Fruit fly (Drosophila melanogaster) whole organism, embryonic: ENCODE data around the gene Sf3a2.

Source experiments
- CG2875 ChIP-seq: fragments of 200-800 bp; sonication (Bioruptor generic); optimal IDR thresholded peaks from 2 replicates; lab custom pipeline; 2017; ENCODE audit warnings: missing biosample characterization, mild to moderate bottlenecking, missing genetic modification characterization, missing genetic modification reagents
- E2f2 ChIP-seq: fragments of 200-800 bp; sonication (Bioruptor generic); IDR thresholded peaks from 2 replicates; pipeline ENCODE4 v1.3.6; 2022; ENCODE audit warnings: missing biosample characterization, missing genetic modification characterization
- Gsc ChIP-seq: fragments of 200-800 bp; sonication (Bioruptor generic); IDR thresholded peaks from 2 replicates; pipeline ENCODE4 v1.3.6; 2022; ENCODE audit warnings: missing biosample characterization, missing genetic modification characterization
- Hr51 ChIP-seq, 2 experiments: fragments of 200-800 bp; sonication (Bioruptor generic); optimal IDR thresholded peaks; 2 replicates in 1 of 2; 3 replicates in 1 of 2; lab custom pipeline; 2016 to 2018; ENCODE audit warnings: missing biosample characterization in 2 of 2, missing genetic modification characterization in 2 of 2, mild to moderate bottlenecking in 1 of 2, moderate library complexity in 1 of 2
- fd102C ChIP-seq: fragments of 200-800 bp; sonication (Bioruptor generic); optimal IDR thresholded peaks from 2 replicates; lab custom pipeline; 2018; ENCODE audit warnings: missing biosample characterization, mild to moderate bottlenecking, missing genetic modification characterization, moderate library complexity
- fd3F ChIP-seq: fragments of 200-800 bp; sonication (Bioruptor generic); optimal IDR thresholded peaks from 2 replicates; lab custom pipeline; 2018; ENCODE audit warnings: missing biosample characterization, mild to moderate bottlenecking, missing genetic modification characterization, moderate library complexity

DNA sequence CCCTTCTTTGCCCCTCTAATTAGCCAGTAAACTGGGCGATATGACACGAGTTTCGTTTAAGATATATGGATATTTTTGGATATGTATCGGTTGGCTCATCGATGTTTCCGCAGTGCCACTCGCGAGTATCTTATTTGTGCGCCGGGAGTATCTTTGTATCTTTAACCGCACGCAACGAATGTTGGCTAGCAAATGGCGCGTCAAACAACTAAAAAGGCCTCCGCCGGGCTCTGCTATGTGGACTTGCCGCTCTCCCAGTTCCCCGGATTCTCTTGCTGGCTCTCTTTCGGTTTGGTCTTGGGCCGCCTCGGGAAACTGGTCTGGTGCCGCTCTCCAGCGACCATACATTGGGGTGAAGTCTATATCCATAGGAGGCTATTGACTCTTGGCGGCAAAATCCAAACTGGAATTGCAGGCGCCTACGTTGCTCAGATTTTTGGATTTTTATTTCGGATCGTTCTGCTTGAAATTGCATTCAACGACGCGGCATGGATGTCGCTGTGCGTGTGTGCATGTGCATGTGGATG, 18.6 kb upstream of the Sf3a2 start:
- TF ChIP-seq Hr51 (GFP tag; optimal IDR thresholded peaks at IDR 0.05; lab: Kevin White, UChicago) (no peak), Gsc (GFP tag; lab: Robert Waterston, UW) (no peak), E2f2 (GFP tag; lab: Robert Waterston, UW) (peak; percentile 48; the same call in 1 of the 2 replicates), CG2875 (GFP tag; lab: Kevin White, UChicago) (peak; percentile 15), fd102C (GFP tag; lab: Kevin White, UChicago) (no peak), fd3F (GFP tag; lab: Kevin White, UChicago) (no peak)
